Worm (Caenorhabditis elegans): ENCODE data around the gene C31H2.14.

ce11 chrX:5150389-5150788, 2.4 kb downstream of the C31H2.14 start, which contains the start of gene dpy-8:
- TF ChIP-seq rec-8 (tag; optimal IDR thresholded peaks at IDR 0.05) (no peak), nfyb-1 (GFP tag; IDR thresholded peaks at IDR 0.05) (no peak), sea-2 (GFP tag; IDR thresholded peaks at IDR 0.05) (no peak), ceh-79 (tag; optimal IDR thresholded peaks at IDR 0.05) (no peak), aptf-2 (GFP tag; conservative IDR thresholded peaks at IDR 0.05) (no peak), ama-1 (optimal IDR thresholded peaks at IDR 0.05) (no peak), ama-1 (GFP tag; optimal IDR thresholded peaks at IDR 0.05) (no peak), tbp1 (GFP tag; optimal IDR thresholded peaks at IDR 0.05) (no peak), let-526 (GFP tag; IDR thresholded peaks at IDR 0.05) (no peak), ets-4 (GFP tag; optimal IDR thresholded peaks at IDR 0.05) (no peak)

Data from whole organism, young adult.